Fruit fly (Drosophila melanogaster) whole organism, prepupa: Measurements from ENCODE around the gene CG13255.

Source experiments
- CG8119 ChIP-seq: fragments of 200-800 bp; sonication (Bioruptor generic); IDR thresholded peaks from 3 replicates; pipeline ENCODE4 v1.3.6; 2022; ENCODE audit warnings: missing biosample characterization, missing genetic modification characterization
- CG8319 ChIP-seq: fragments of 200-800 bp; sonication (Bioruptor generic); optimal IDR thresholded peaks from 3 replicates; lab custom pipeline; 2016; ENCODE audit warnings: missing biosample characterization, missing genetic modification characterization
- acj6 ChIP-seq: fragments of 200-800 bp; sonication (Bioruptor generic); optimal IDR thresholded peaks from 3 replicates; lab custom pipeline; 2016; ENCODE audit warnings: missing biosample characterization, missing genetic modification characterization
- cyc ChIP-seq: fragments of 200-800 bp; sonication (Bioruptor generic); optimal IDR thresholded peaks from 3 replicates; lab custom pipeline; 2016; ENCODE audit warnings: missing biosample characterization, missing genetic modification characterization

DNA sequence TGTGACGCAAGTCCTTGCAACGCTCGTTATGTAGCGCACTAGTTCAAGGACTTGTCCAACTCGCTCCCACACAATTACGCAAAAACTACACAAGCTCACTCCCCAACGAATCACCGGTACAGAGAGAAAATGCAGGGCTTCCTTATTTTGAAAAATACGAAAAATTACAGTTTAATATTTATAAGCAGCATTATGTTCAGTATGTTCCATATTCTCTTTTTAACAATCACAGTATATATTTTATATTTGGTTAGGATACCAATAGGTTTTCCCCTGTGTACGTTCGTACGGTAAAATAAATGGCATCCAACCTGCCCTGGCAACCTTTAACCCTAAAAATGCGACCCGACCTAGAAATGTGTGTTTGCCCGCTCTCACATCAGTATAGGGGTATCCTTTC is 46.7 kb downstream of the CG13255 start:
- no peak for TF ChIP-seq acj6
- TF ChIP-seq CG8319, result no peak
- TF ChIP-seq CG8119 (GFP tag; lab: Robert Waterston, UW), result no peak
- no peak for TF ChIP-seq cyc (GFP tag; lab: Kevin White, UChicago)
